Worm (Caenorhabditis elegans) whole organism, late embryonic: Measurements from ENCODE around the gene vha-6.

ENCODE experiments used
- F13H6.1 ChIP-seq: sonication (generic microtip); optimal IDR thresholded peaks from 2 replicates; lab custom pipeline; 2016; ENCODE audit warnings: missing genetic modification characterization, missing compliant biosample characterization
- ama-1 ChIP-seq: fragments of 150-350 bp; optimal IDR thresholded peaks from 2 replicates; lab custom pipeline; 2014
- ceh-45 ChIP-seq: fragments of 200-800 bp; sonication (Bioruptor generic); IDR thresholded peaks from 2 replicates; pipeline ENCODE4 v1.3.6; 2022; ENCODE audit warnings: missing genetic modification reagents, missing genetic modification characterization, missing compliant biosample characterization
- dmd-4 ChIP-seq: sonication (generic microtip); optimal IDR thresholded peaks from 2 replicates; lab custom pipeline; 2016; ENCODE audit warnings: borderline replicate concordance, missing genetic modification characterization, missing compliant biosample characterization
- fax-1 ChIP-seq: sonication (generic microtip); optimal IDR thresholded peaks from 2 replicates; lab custom pipeline; 2016; ENCODE audit warnings: missing genotype, missing genetic modification characterization, missing compliant biosample characterization
- hlh-13 ChIP-seq: fragments of 200-800 bp; sonication (Bioruptor generic); optimal IDR thresholded peaks from 2 replicates; lab custom pipeline; 2018; ENCODE audit warnings: mild to moderate bottlenecking, missing genetic modification characterization, missing compliant biosample characterization
- hlh-15 ChIP-seq: sonication (generic microtip); optimal IDR thresholded peaks from 2 replicates; lab custom pipeline; 2016; ENCODE audit warnings: missing genetic modification characterization, missing compliant biosample characterization
- pag-3 ChIP-seq: sonication (generic microtip); optimal IDR thresholded peaks from 2 replicates; lab custom pipeline; 2016; ENCODE audit warnings: missing compliant biosample characterization, missing genetic modification characterization, borderline replicate concordance
- pax-1 ChIP-seq: fragments of 150-350 bp; optimal IDR thresholded peaks from 2 replicates; lab custom pipeline; 2014; ENCODE audit warnings: missing biosample characterization, missing genetic modification characterization
- pha-4 ChIP-seq: fragments of 150-350 bp; optimal IDR thresholded peaks from 2 replicates; lab custom pipeline; 2018; ENCODE audit warnings: missing biosample characterization, missing genetic modification reagents, missing genetic modification characterization
- pqm-1 ChIP-seq: sonication (generic microtip); optimal IDR thresholded peaks from 2 replicates; lab custom pipeline; 2016; ENCODE audit warnings: missing genetic modification characterization, missing compliant biosample characterization
- syd-9 ChIP-seq: sonication (generic microtip); optimal IDR thresholded peaks from 2 replicates; lab custom pipeline; 2016; ENCODE audit warnings: mild to moderate bottlenecking, missing genetic modification characterization, moderate library complexity, missing compliant biosample characterization
- unc-55 ChIP-seq: sonication (generic microtip); optimal IDR thresholded peaks from 2 replicates; lab custom pipeline; 2017; ENCODE audit warnings: missing biosample characterization, missing genetic modification reagents, missing genetic modification characterization

DNA sequence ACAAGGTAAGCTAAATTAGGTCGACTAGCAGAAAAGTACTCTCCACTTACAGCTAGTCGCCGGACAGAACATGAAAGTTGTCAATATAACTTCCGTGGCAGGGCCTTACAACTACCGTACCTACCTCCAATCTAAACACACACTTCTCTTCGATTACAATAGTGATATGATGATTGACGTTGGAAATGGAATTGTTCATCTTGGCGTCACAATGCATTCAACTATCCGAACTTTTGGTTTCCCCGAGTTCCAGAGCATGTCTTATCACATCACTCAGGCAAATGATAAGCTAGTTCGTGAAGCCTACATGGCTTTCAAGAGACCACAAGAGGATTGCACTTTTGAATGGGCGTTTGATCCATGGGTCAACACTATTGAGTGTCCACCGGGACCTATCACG lies 10.9 kb downstream of the vha-6 start:
- no peak for TF ChIP-seq dmd-4 (tag; lab: Kevin White, UChicago)
- no peak for TF ChIP-seq pqm-1
- TF ChIP-seq pha-4 (tag; lab: Kevin White, UChicago) = no peak
- no peak for TF ChIP-seq ceh-45
- no peak for TF ChIP-seq hlh-13
- no peak for TF ChIP-seq pax-1 (tag; lab: Kevin White, UChicago)
- TF ChIP-seq syd-9 (tag; lab: Kevin White, UChicago) = no peak
- TF ChIP-seq ama-1 = no peak
- TF ChIP-seq hlh-15 = no peak
- TF ChIP-seq unc-55 (GFP tag; lab: Kevin White, UChicago) = no peak
- no peak for TF ChIP-seq F13H6.1 (tag; lab: Kevin White, UChicago)
- no peak for TF ChIP-seq pag-3 (tag; lab: Kevin White, UChicago)
- no peak for TF ChIP-seq fax-1 (tag; lab: Kevin White, UChicago)
